Fruit fly (Drosophila melanogaster) whole organism, embryonic: ENCODE data around the gene RabX4.

Source experiments
- B-H1 ChIP-seq: fragments of 200-800 bp; sonication (Bioruptor generic); IDR thresholded peaks from 3 replicates; pipeline ENCODE4 v1.3.6; 2022; ENCODE audit warnings: missing biosample characterization, missing genetic modification characterization
- BEAF-32 ChIP-seq: fragments of 200-800 bp; sonication (Bioruptor generic); optimal IDR thresholded peaks from 3 replicates; lab custom pipeline; 2017; ENCODE audit warnings: missing biosample characterization, missing genetic modification characterization, mild to moderate bottlenecking, moderate library complexity, missing genetic modification reagents
- CG10267 ChIP-seq: fragments of 200-800 bp; sonication (Bioruptor generic); optimal IDR thresholded peaks from 2 replicates; lab custom pipeline; 2018; ENCODE audit warnings: missing biosample characterization, mild to moderate bottlenecking, missing genetic modification characterization, moderate library complexity
- CG10431 ChIP-seq: fragments of 200-800 bp; sonication (Bioruptor generic); optimal IDR thresholded peaks from 3 replicates; lab custom pipeline; 2018; ENCODE audit warnings: missing biosample characterization, mild to moderate bottlenecking, missing genetic modification characterization
- CG10462 ChIP-seq: fragments of 200-800 bp; sonication (Bioruptor generic); optimal IDR thresholded peaks from 2 replicates; lab custom pipeline; 2016; ENCODE audit warnings: missing biosample characterization, missing genetic modification characterization
- CG10543 ChIP-seq: fragments of 200-800 bp; sonication (Bioruptor generic); optimal IDR thresholded peaks from 3 replicates; lab custom pipeline; 2017; ENCODE audit warnings: missing biosample characterization, mild to moderate bottlenecking, missing genetic modification characterization, moderate library complexity
- CG11085 ChIP-seq: fragments of 200-800 bp; sonication (Bioruptor generic); IDR thresholded peaks from 2 replicates; pipeline ENCODE4 v1.3.6; 2022; ENCODE audit warnings: missing biosample characterization, missing genetic modification characterization
- CG12155 ChIP-seq: fragments of 200-800 bp; sonication (Bioruptor generic); optimal IDR thresholded peaks from 3 replicates; lab custom pipeline; 2016; ENCODE audit warnings: missing biosample characterization, missing genetic modification characterization
- CG12391 ChIP-seq: fragments of 200-800 bp; sonication (Bioruptor generic); optimal IDR thresholded peaks from 3 replicates; lab custom pipeline; 2018; ENCODE audit warnings: missing biosample characterization, mild to moderate bottlenecking, missing genetic modification characterization, moderate library complexity
- CG13123 ChIP-seq: fragments of 200-800 bp; sonication (Bioruptor generic); optimal IDR thresholded peaks from 2 replicates; lab custom pipeline; 2016; ENCODE audit warnings: missing biosample characterization, missing genetic modification characterization
- CG14050 ChIP-seq: fragments of 200-800 bp; sonication (Bioruptor generic); IDR thresholded peaks from 3 replicates; pipeline ENCODE4 v1.3.6; 2022; ENCODE audit warnings: missing biosample characterization, missing genetic modification characterization
- CG15514 ChIP-seq: fragments of 200-800 bp; sonication (Bioruptor generic); optimal IDR thresholded peaks from 3 replicates; lab custom pipeline; 2017; ENCODE audit warnings: missing biosample characterization, missing genetic modification characterization, mild to moderate bottlenecking, moderate library complexity, missing genetic modification reagents
- CG17359 ChIP-seq: fragments of 200-800 bp; sonication (Bioruptor generic); optimal IDR thresholded peaks from 3 replicates; lab custom pipeline; 2018; ENCODE audit warnings: missing biosample characterization, mild to moderate bottlenecking, missing genetic modification characterization, moderate library complexity
- CG4854 ChIP-seq: fragments of 200-800 bp; sonication (Bioruptor generic); optimal IDR thresholded peaks from 2 replicates; lab custom pipeline; 2016; ENCODE audit warnings: missing biosample characterization, missing genetic modification characterization, inconsistent platforms
- CG6272 ChIP-seq: fragments of 200-800 bp; sonication (Bioruptor generic); IDR thresholded peaks from 2 replicates; pipeline ENCODE4 v1.3.6; 2022; ENCODE audit warnings: missing biosample characterization, missing genetic modification characterization
- CG6654 ChIP-seq: fragments of 200-800 bp; sonication (Bioruptor generic); optimal IDR thresholded peaks from 2 replicates; lab custom pipeline; 2017; ENCODE audit warnings: missing biosample characterization, mild to moderate bottlenecking, missing genetic modification characterization
- CG6689 ChIP-seq: fragments of 200-800 bp; sonication (Bioruptor generic); IDR thresholded peaks from 2 replicates; pipeline ENCODE4 v1.3.6; 2022; ENCODE audit warnings: missing biosample characterization, missing genetic modification characterization
- CG8290 ChIP-seq, 3 experiments: fragments of 200-800 bp; sonication (Bioruptor generic); optimal IDR thresholded peaks; 2 replicates each; lab custom pipeline; 2016 to 2019; ENCODE audit warnings: missing biosample characterization in 3 of 3, missing genetic modification characterization in 3 of 3, mild to moderate bottlenecking in 2 of 3, moderate library complexity in 1 of 3
- CkIIα-i1 ChIP-seq: fragments of 200-800 bp; sonication (Bioruptor generic); IDR thresholded peaks from 2 replicates; pipeline ENCODE4 v1.3.6; 2022; ENCODE audit warnings: missing biosample characterization, missing genetic modification characterization
- D19B ChIP-seq: fragments of 200-800 bp; sonication (Bioruptor generic); optimal IDR thresholded peaks from 2 replicates; lab custom pipeline; 2017; ENCODE audit warnings: missing biosample characterization, mild to moderate bottlenecking, missing genetic modification characterization
- Dad ChIP-seq: fragments of 200-800 bp; sonication (Bioruptor generic); optimal IDR thresholded peaks from 3 replicates; lab custom pipeline; 2016; ENCODE audit warnings: missing biosample characterization, missing genetic modification characterization
- Eip74EF ChIP-seq, 2 experiments: fragments of 200-800 bp in 1 of 2; fragments of >200 bp in 1 of 2; sonication (Bioruptor generic) in 1 of 2; optimal IDR thresholded peaks; 2 replicates each; lab custom pipeline; 2017 to 2019; ENCODE audit warnings: missing biosample characterization in 2 of 2, missing genetic modification characterization in 2 of 2, mild to moderate bottlenecking in 1 of 2, moderate library complexity in 1 of 2
- Lhr ChIP-seq: fragments of 200-800 bp; sonication (Bioruptor generic); optimal IDR thresholded peaks from 3 replicates; lab custom pipeline; 2017; ENCODE audit warnings: mild to moderate bottlenecking, missing biosample characterization, missing genetic modification reagents, missing genetic modification characterization
- MBD-R2 ChIP-seq: fragments of 200-800 bp; sonication (Bioruptor generic); IDR thresholded peaks from 2 replicates; pipeline ENCODE4 v1.3.6; 2022; ENCODE audit warnings: missing biosample characterization, missing genetic modification characterization
- NC2β ChIP-seq: fragments of 200-800 bp; sonication (Bioruptor generic); optimal IDR thresholded peaks from 2 replicates; lab custom pipeline; 2016; ENCODE audit warnings: missing biosample characterization, missing genetic modification characterization
- NfI ChIP-seq: fragments of 200-800 bp; sonication (Bioruptor generic); optimal IDR thresholded peaks from 3 replicates; lab custom pipeline; 2018; ENCODE audit warnings: missing biosample characterization, mild to moderate bottlenecking, missing genetic modification characterization, moderate library complexity
- Rx ChIP-seq: fragments of 200-800 bp; sonication (Bioruptor generic); IDR thresholded peaks from 2 replicates; pipeline ENCODE4 v1.3.6; 2022; ENCODE audit warnings: missing biosample characterization, missing genetic modification characterization
- Stat92E ChIP-seq, 3 experiments: fragments of >200 bp in 2 of 3; fragments of 200-800 bp in 1 of 3; sonication (Bioruptor generic) in 1 of 3; optimal IDR thresholded peaks; 2 replicates each; lab custom pipeline; 2017 to 2019; ENCODE audit warnings: missing biosample characterization in 3 of 3, missing genetic modification characterization in 3 of 3, mild to moderate bottlenecking in 1 of 3, moderate library complexity in 1 of 3
- ase ChIP-seq: fragments of 200-800 bp; sonication (Bioruptor generic); IDR thresholded peaks from 3 replicates; pipeline ENCODE4 v1.3.6; 2022; ENCODE audit warnings: missing biosample characterization, missing genetic modification characterization
- bbx ChIP-seq: fragments of 200-800 bp; sonication (Bioruptor generic); IDR thresholded peaks from 2 replicates; pipeline ENCODE4 v1.3.6; 2022; ENCODE audit warnings: missing biosample characterization, missing genetic modification characterization; ENCODE audit not compliant: partially characterized antibody
- bowl ChIP-seq: fragments of 200-800 bp; sonication (Bioruptor generic); IDR thresholded peaks from 2 replicates; pipeline ENCODE4 v1.3.6; 2022; ENCODE audit warnings: missing biosample characterization, missing genetic modification characterization
- btn ChIP-seq: fragments of 200-800 bp; sonication (Bioruptor generic); optimal IDR thresholded peaks from 2 replicates; lab custom pipeline; 2016; ENCODE audit warnings: missing biosample characterization, missing genetic modification characterization
- caup ChIP-seq: fragments of 200-800 bp; sonication (Bioruptor generic); optimal IDR thresholded peaks from 3 replicates; lab custom pipeline; 2017; ENCODE audit warnings: missing biosample characterization, mild to moderate bottlenecking, missing genetic modification characterization, moderate library complexity; ENCODE audit not compliant: severe bottlenecking
- dimm ChIP-seq: fragments of 200-800 bp; sonication (Bioruptor generic); IDR thresholded peaks from 2 replicates; pipeline ENCODE4 v1.3.6; 2022; ENCODE audit warnings: missing biosample characterization, missing genetic modification characterization
- dm ChIP-seq: fragments of 200-800 bp; sonication (Bioruptor generic); optimal IDR thresholded peaks from 3 replicates; lab custom pipeline; 2016; ENCODE audit warnings: missing biosample characterization, missing genetic modification characterization
- gcm2 ChIP-seq: fragments of 200-800 bp; sonication (Bioruptor generic); optimal IDR thresholded peaks from 2 replicates; lab custom pipeline; 2016; ENCODE audit warnings: missing biosample characterization, missing genetic modification characterization
- inv ChIP-seq: fragments of 200-800 bp; sonication (Bioruptor generic); IDR thresholded peaks from 2 replicates; pipeline ENCODE4 v1.3.6; 2022; ENCODE audit warnings: missing biosample characterization, missing genetic modification characterization; ENCODE audit not compliant: partially characterized antibody
- jing ChIP-seq: fragments of 200-800 bp; sonication (Bioruptor generic); optimal IDR thresholded peaks from 2 replicates; lab custom pipeline; 2018; ENCODE audit warnings: missing biosample characterization, mild to moderate bottlenecking, missing genetic modification characterization
- kah ChIP-seq: fragments of 200-800 bp; sonication (Bioruptor generic); optimal IDR thresholded peaks from 2 replicates; lab custom pipeline; 2018; ENCODE audit warnings: missing biosample characterization, mild to moderate bottlenecking, missing genetic modification characterization
- lmd ChIP-seq: fragments of 200-800 bp; sonication (Bioruptor generic); IDR thresholded peaks from 2 replicates; pipeline ENCODE4 v1.3.6; 2022; ENCODE audit warnings: missing biosample characterization, missing genetic modification characterization
- mld ChIP-seq: fragments of 200-800 bp; sonication (Bioruptor generic); IDR thresholded peaks from 3 replicates; pipeline ENCODE4 v1.3.6; 2022; ENCODE audit warnings: missing biosample characterization, missing genetic modification characterization; ENCODE audit not compliant: partially characterized antibody
- pum ChIP-seq: fragments of 200-800 bp; sonication (Bioruptor generic); optimal IDR thresholded peaks from 2 replicates; lab custom pipeline; 2016; ENCODE audit warnings: missing biosample characterization, missing genetic modification characterization
- repo ChIP-seq: fragments of 200-800 bp; sonication (Bioruptor generic); optimal IDR thresholded peaks from 2 replicates; lab custom pipeline; 2016; ENCODE audit warnings: missing biosample characterization, missing genetic modification characterization
- run ChIP-seq: fragments of 200-800 bp; sonication (Bioruptor generic); optimal IDR thresholded peaks from 3 replicates; lab custom pipeline; 2018; ENCODE audit warnings: missing biosample characterization, mild to moderate bottlenecking, missing genetic modification characterization
- scrt ChIP-seq: fragments of 200-800 bp; sonication (Bioruptor generic); optimal IDR thresholded peaks from 2 replicates; lab custom pipeline; 2018; ENCODE audit warnings: missing biosample characterization, mild to moderate bottlenecking, missing genetic modification characterization, moderate library complexity
- sens ChIP-seq: fragments of 200-800 bp; sonication (Bioruptor generic); peaks from one replicate; lab custom pipeline; 2016; ENCODE audit warnings: missing biosample characterization, missing genetic modification characterization
- tna ChIP-seq: fragments of 200-800 bp; sonication (Bioruptor generic); IDR thresholded peaks from 2 replicates; pipeline ENCODE4 v1.3.6; 2022; ENCODE audit warnings: missing biosample characterization, missing genetic modification characterization; ENCODE audit not compliant: partially characterized antibody
- unpg ChIP-seq: fragments of 200-800 bp; sonication (Bioruptor generic); optimal IDR thresholded peaks from 3 replicates; lab custom pipeline; 2018; ENCODE audit warnings: missing biosample characterization, mild to moderate bottlenecking, missing genetic modification characterization, moderate library complexity
- vvl ChIP-seq: fragments of 200-800 bp; sonication (Bioruptor generic); IDR thresholded peaks from 2 replicates; pipeline ENCODE4 v1.3.6; 2022; ENCODE audit warnings: missing biosample characterization, missing genetic modification characterization

The RabX4 gene

DNA sequence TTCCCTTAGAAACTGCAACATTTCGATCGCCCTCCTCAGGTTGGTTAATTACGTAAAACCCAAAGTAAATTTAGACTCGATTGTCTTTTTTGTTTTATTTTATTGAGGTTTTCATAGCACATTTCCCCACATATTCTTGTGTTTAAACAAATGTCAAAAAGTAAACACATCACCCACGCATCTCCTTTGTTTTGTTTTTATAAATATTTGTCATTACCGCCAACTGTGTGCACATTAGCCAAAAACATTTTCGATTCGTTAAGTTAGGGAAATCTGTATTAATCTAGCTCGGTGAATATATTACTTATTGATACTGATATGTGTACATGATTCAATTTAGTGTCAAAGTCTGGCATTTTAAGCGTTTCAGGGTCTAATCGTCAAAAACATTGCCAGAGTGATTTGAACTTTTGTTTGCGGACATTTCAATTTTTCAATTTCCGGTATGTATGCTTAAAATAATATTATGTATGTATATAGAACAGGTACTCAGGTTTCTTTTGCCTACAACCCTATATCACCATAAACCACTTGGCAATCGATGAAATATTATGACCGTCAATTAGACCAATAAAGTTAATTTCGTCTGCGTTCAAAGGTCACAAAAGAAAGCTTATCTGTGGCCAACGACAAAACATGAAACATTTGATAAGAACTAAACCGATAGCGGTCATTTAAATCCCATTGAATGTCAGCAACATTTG lies 18.5 kb downstream of the RabX4 start:
- TF ChIP-seq CG12391 (no peak), repo (GFP tag; lab: Kevin White, UChicago) (no peak), CG8290 (GFP tag; optimal IDR thresholded peaks at IDR 0.05; lab: Kevin White, UChicago) (no peak), CG8290 (tag; optimal IDR thresholded peaks at IDR 0.05; lab: Kevin White, UChicago) (no peak), bbx (no peak), btn (no peak), MBD-R2 (GFP tag; lab: Robert Waterston, UW) (no peak), CG13123 (GFP tag; lab: Kevin White, UChicago) (no peak), Dad (no peak), gcm2 (no peak), NfI (GFP tag; lab: Kevin White, UChicago) (no peak), pum (GFP tag; lab: Kevin White, UChicago) (no peak), CG6272 (no peak), CG10543 (GFP tag; lab: Kevin White, UChicago) (peak; percentile 48), CG11085 (GFP tag; lab: Robert Waterston, UW) (no peak), CG6689 (no peak), CG10431 (GFP tag; lab: Kevin White, UChicago) (peak; percentile 44), vvl (GFP tag; lab: Robert Waterston, UW) (no peak), mld (GFP tag; lab: Robert Waterston, UW) (no peak), CkIIα-i1 (GFP tag; lab: Robert Waterston, UW) (no peak), tna (GFP tag; lab: Robert Waterston, UW) (no peak), BEAF-32 (GFP tag; lab: Kevin White, UChicago) (no peak), ase (GFP tag; lab: Robert Waterston, UW) (no peak), Lhr (GFP tag; lab: Kevin White, UChicago) (no peak), CG4854 (GFP tag; lab: Kevin White, UChicago) (peak; percentile 63), inv (GFP tag; lab: Robert Waterston, UW) (no peak), D19B (no peak), unpg (no peak), B-H1 (GFP tag; lab: Robert Waterston, UW) (no peak; the same call in 2 of the 3 replicates), CG15514 (GFP tag; lab: Kevin White, UChicago) (peak; percentile 74), scrt (GFP tag; lab: Kevin White, UChicago) (no peak), Eip74EF (GFP tag; optimal IDR thresholded peaks at IDR 0.05; lab: Kevin White, UChicago) (peak in 1 of 2 experiments; percentile 28), lmd (no peak), CG6654 (no peak), caup (GFP tag; lab: Kevin White, UChicago) (peak; percentile 68), kah (GFP tag; lab: Kevin White, UChicago) (no peak), dimm (GFP tag; lab: Robert Waterston, UW) (no peak), bowl (GFP tag; lab: Robert Waterston, UW) (no peak), run (tag; lab: Kevin White, UChicago) (peak; percentile 52), sens (GFP tag; lab: Kevin White, UChicago) (peak; percentile 94), Rx (GFP tag; lab: Robert Waterston, UW) (no peak), dm (GFP tag; lab: Kevin White, UChicago) (no peak), CG12155 (GFP tag; lab: Kevin White, UChicago) (no peak), NC2β (no peak), Stat92E (GFP tag; optimal IDR thresholded peaks at IDR 0.05; lab: Kevin White, UChicago) (no peak), CG10267 (tag; lab: Kevin White, UChicago) (peak; percentile 2), CG14050 (GFP tag; lab: Robert Waterston, UW) (no peak), CG10462 (GFP tag; lab: Kevin White, UChicago) (no peak), CG17359 (peak; percentile 65), jing (no peak)
